Worm (Caenorhabditis elegans) whole organism, mixed stage, embryonic: ENCODE data around the gene srg-37.

Source experiments
- M03D4.4 ChIP-seq: sonication (generic microtip); optimal IDR thresholded peaks from 2 replicates; lab custom pipeline; 2017; ENCODE audit warnings: mild to moderate bottlenecking, missing genetic modification characterization, missing compliant biosample characterization
- bed-3 ChIP-seq: fragments of 200-800 bp; sonication (Bioruptor generic); optimal IDR thresholded peaks from 3 replicates; lab custom pipeline; 2018; ENCODE audit warnings: mild to moderate bottlenecking, missing genetic modification characterization, moderate library complexity, missing compliant biosample characterization
- blmp-1 ChIP-seq: fragments of 150-350 bp; optimal IDR thresholded peaks from 2 replicates; lab custom pipeline; 2014; ENCODE audit warnings: missing biosample characterization, missing genetic modification characterization
- ceh-39 ChIP-seq: fragments of 150-350 bp; optimal IDR thresholded peaks from 2 replicates; lab custom pipeline; 2014; ENCODE audit warnings: missing biosample characterization, missing genetic modification characterization
- ceh-43 ChIP-seq: fragments of 200-800 bp; sonication (Bioruptor generic); optimal IDR thresholded peaks from 2 replicates; lab custom pipeline; 2018; ENCODE audit warnings: mild to moderate bottlenecking, missing genetic modification characterization, moderate library complexity, missing compliant biosample characterization
- ceh-83 ChIP-seq: fragments of 200-800 bp; sonication (Bioruptor generic); optimal IDR thresholded peaks from 2 replicates; lab custom pipeline; 2018; ENCODE audit warnings: mild to moderate bottlenecking, missing genetic modification characterization, missing compliant biosample characterization
- ces-1 ChIP-seq: fragments of 150-350 bp; optimal IDR thresholded peaks from 2 replicates; lab custom pipeline; 2014; ENCODE audit warnings: missing biosample characterization, missing genetic modification reagents, missing genetic modification characterization
- cnd-1 ChIP-seq: fragments of 200-800 bp; sonication (Bioruptor generic); optimal IDR thresholded peaks from 2 replicates; lab custom pipeline; 2018; ENCODE audit warnings: mild to moderate bottlenecking, missing genetic modification characterization, missing compliant biosample characterization
- drap-1 ChIP-seq: fragments of 200-800 bp; sonication (Bioruptor generic); optimal IDR thresholded peaks from 3 replicates; lab custom pipeline; 2018; ENCODE audit warnings: mild to moderate bottlenecking, missing genetic modification characterization, missing compliant biosample characterization
- elt-1 ChIP-seq: sonication (generic microtip); optimal IDR thresholded peaks from 2 replicates; lab custom pipeline; 2017; ENCODE audit warnings: missing genetic modification characterization, mild to moderate bottlenecking, missing compliant biosample characterization, antibody characterized with exemption, moderate library complexity, borderline replicate concordance; ENCODE audit not compliant: insufficient read depth
- flh-1 ChIP-seq: fragments of 200-800 bp; sonication (Bioruptor generic); optimal IDR thresholded peaks from 2 replicates; lab custom pipeline; 2018; ENCODE audit warnings: mild to moderate bottlenecking, missing genetic modification characterization, moderate library complexity, missing compliant biosample characterization
- ham-2 ChIP-seq: fragments of 200-800 bp; sonication (Bioruptor generic); optimal IDR thresholded peaks from 2 replicates; lab custom pipeline; 2018; ENCODE audit warnings: mild to moderate bottlenecking, missing genetic modification characterization, missing compliant biosample characterization
- hlh-1 ChIP-seq: fragments of 150-350 bp; optimal IDR thresholded peaks from 2 replicates; lab custom pipeline; 2014; ENCODE audit warnings: missing biosample characterization, missing genetic modification reagents, missing genetic modification characterization
- lin-13 ChIP-seq: fragments of 150-350 bp; optimal IDR thresholded peaks from 2 replicates; lab custom pipeline; 2014; ENCODE audit warnings: missing biosample characterization, missing genetic modification characterization
- lin-32 ChIP-seq: fragments of 200-800 bp; sonication (Bioruptor generic); optimal IDR thresholded peaks from 2 replicates; lab custom pipeline; 2018; ENCODE audit warnings: mild to moderate bottlenecking, missing genetic modification characterization, missing compliant biosample characterization
- lsy-2 ChIP-seq: fragments of 150-350 bp; optimal IDR thresholded peaks from 2 replicates; lab custom pipeline; 2014; ENCODE audit warnings: missing biosample characterization, missing genetic modification characterization
- mab-5 ChIP-seq: fragments of 150-350 bp; optimal IDR thresholded peaks from 2 replicates; lab custom pipeline; 2014; ENCODE audit warnings: missing biosample characterization, missing genetic modification characterization
- mep-1 ChIP-seq: fragments of 150-350 bp; optimal IDR thresholded peaks from 2 replicates; lab custom pipeline; 2017; ENCODE audit warnings: missing biosample characterization, missing genetic modification reagents, missing genetic modification characterization, inconsistent platforms
- mls-2 ChIP-seq: sonication (generic microtip); optimal IDR thresholded peaks from 2 replicates; lab custom pipeline; 2016; ENCODE audit warnings: mild to moderate bottlenecking, missing genetic modification characterization, moderate library complexity, missing compliant biosample characterization
- nhr-12 ChIP-seq: fragments of 150-350 bp; optimal IDR thresholded peaks from 2 replicates; lab custom pipeline; 2014; ENCODE audit warnings: missing biosample characterization, missing genetic modification characterization
- nhr-2 ChIP-seq: fragments of 150-350 bp; optimal IDR thresholded peaks from 2 replicates; lab custom pipeline; 2014; ENCODE audit warnings: missing biosample characterization, missing genetic modification characterization
- nhr-237 ChIP-seq: fragments of 150-350 bp; optimal IDR thresholded peaks from 2 replicates; lab custom pipeline; 2014; ENCODE audit warnings: missing biosample characterization, missing genetic modification characterization
- nhr-28 ChIP-seq: fragments of 150-350 bp; optimal IDR thresholded peaks from 2 replicates; lab custom pipeline; 2014; ENCODE audit warnings: missing biosample characterization, missing genetic modification characterization
- nhr-76 ChIP-seq: sonication (generic microtip); optimal IDR thresholded peaks from 2 replicates; lab custom pipeline; 2017; ENCODE audit warnings: missing biosample characterization, missing genetic modification characterization
- pha-4 ChIP-seq: fragments of 150-350 bp; optimal IDR thresholded peaks from 2 replicates; lab custom pipeline; 2018; ENCODE audit warnings: missing biosample characterization, missing genetic modification reagents, missing genetic modification characterization
- sem-2 ChIP-seq: fragments of 200-800 bp; sonication (Bioruptor generic); optimal IDR thresholded peaks from 2 replicates; lab custom pipeline; 2018; ENCODE audit warnings: mild to moderate bottlenecking, missing genetic modification characterization, missing compliant biosample characterization
- snpc-4 ChIP-seq: fragments of 150-350 bp; optimal IDR thresholded peaks from 2 replicates; lab custom pipeline; 2014; ENCODE audit warnings: missing biosample characterization, missing genetic modification characterization
- sptf-1 ChIP-seq: sonication (generic microtip); optimal IDR thresholded peaks from 2 replicates; lab custom pipeline; 2017; ENCODE audit warnings: mild to moderate bottlenecking, missing genetic modification characterization, moderate library complexity, missing compliant biosample characterization
- unc-39 ChIP-seq: fragments of 150-350 bp; optimal IDR thresholded peaks from 2 replicates; lab custom pipeline; 2014; ENCODE audit warnings: missing biosample characterization, missing genetic modification characterization
- unc-62 ChIP-seq: fragments of 150-350 bp; optimal IDR thresholded peaks from 2 replicates; lab custom pipeline; 2014; ENCODE audit warnings: missing biosample characterization, missing genetic modification reagents, missing genetic modification characterization
- zip-8 ChIP-seq: fragments of 150-350 bp; optimal IDR thresholded peaks from 2 replicates; lab custom pipeline; 2014; ENCODE audit warnings: missing biosample characterization, missing genetic modification characterization

The srg-37 gene

ce11 chrX:14246518-14246917, 11.7 kb upstream of the srg-37 start, which contains the start of gene mlc-6:
Gene mlc-6 (minus strand): TSS chrX:14246618.
- TF ChIP-seq cnd-1 (tag; lab: Kevin White, UChicago) (no peak), lsy-2 (no peak), ceh-39 (tag; lab: Kevin White, UChicago) (no peak), bed-3 (GFP tag; lab: Kevin White, UChicago) (no peak), sptf-1 (tag; lab: Kevin White, UChicago) (no peak), pha-4 (tag; lab: Kevin White, UChicago) (no peak), nhr-2 (no peak), blmp-1 (tag; lab: Kevin White, UChicago) (no peak), lin-13 (no peak), elt-1 (tag; lab: Kevin White, UChicago) (no peak), mab-5 (no peak), ham-2 (no peak), lin-32 (GFP tag; lab: Kevin White, UChicago) (no peak), ces-1 (no peak), zip-8 (tag; lab: Kevin White, UChicago) (no peak), nhr-12 (tag; lab: Kevin White, UChicago) (no peak), ceh-43 (no peak), unc-39 (tag; lab: Kevin White, UChicago) (no peak), sem-2 (no peak)
- TF ChIP-seq, all 35 proteins: peak for 0

- TF ChIP-seq zip-8 (tag; lab: Kevin White, UChicago) (no peak), ceh-39 (tag; lab: Kevin White, UChicago) (peak; percentile 9)
Measured at ce11 chrX:14244493-14244892, 9.7 kb upstream of the srg-37 start.

ce11 chrX:14243345-14243961, 8.6 kb upstream of the srg-37 start, which contains the start of gene K04C1.3:
Gene K04C1.3 (minus strand): TSS chrX:14243395.
- TF ChIP-seq ham-2 = no peak
- TF ChIP-seq mep-1 (tag; lab: Kevin White, UChicago) = no peak
- TF ChIP-seq ceh-83 (GFP tag; lab: Kevin White, UChicago) = no peak
- TF ChIP-seq ceh-43 = no peak
- no peak for TF ChIP-seq M03D4.4 (tag; lab: Kevin White, UChicago)
- no peak for TF ChIP-seq drap-1 (GFP tag; lab: Kevin White, UChicago)
- TF ChIP-seq pha-4 (tag; lab: Kevin White, UChicago) = no peak
- TF ChIP-seq ces-1 = peak; percentile 12
- no peak for TF ChIP-seq unc-62
- no peak for TF ChIP-seq lin-13
- no peak for TF ChIP-seq hlh-1 (tag; lab: Kevin White, UChicago)
- no peak for TF ChIP-seq lin-32 (GFP tag; lab: Kevin White, UChicago)
- TF ChIP-seq nhr-76 = no peak
- TF ChIP-seq cnd-1 (tag; lab: Kevin White, UChicago) = peak; percentile 37
- TF ChIP-seq bed-3 (GFP tag; lab: Kevin White, UChicago) = no peak
- TF ChIP-seq unc-39 (tag; lab: Kevin White, UChicago) = no peak
- no peak for TF ChIP-seq nhr-12 (tag; lab: Kevin White, UChicago)
- TF ChIP-seq nhr-2 = no peak
- peak; percentile 7 for TF ChIP-seq zip-8 (tag; lab: Kevin White, UChicago)
- TF ChIP-seq nhr-28 = no peak
- no peak for TF ChIP-seq lsy-2
- TF ChIP-seq nhr-237 = no peak
- no peak for TF ChIP-seq mls-2
- TF ChIP-seq ceh-39 (tag; lab: Kevin White, UChicago) = peak; percentile 36
- no peak for TF ChIP-seq flh-1 (GFP tag; lab: Kevin White, UChicago)
- no peak for TF ChIP-seq elt-1 (tag; lab: Kevin White, UChicago)
- TF ChIP-seq snpc-4 = no peak

- no peak for TF ChIP-seq unc-39 (tag; lab: Kevin White, UChicago)
Measured at ce11 chrX:14241531-14241930, 6.7 kb upstream of the srg-37 start.

- no peak for TF ChIP-seq ceh-43
- no peak for TF ChIP-seq nhr-2
- TF ChIP-seq nhr-12 (tag; lab: Kevin White, UChicago) = no peak
- no peak for TF ChIP-seq snpc-4
- no peak for TF ChIP-seq lin-32 (GFP tag; lab: Kevin White, UChicago)
- TF ChIP-seq ham-2 = no peak
- TF ChIP-seq hlh-1 (tag; lab: Kevin White, UChicago) = no peak
Measured at ce11 chrX:14240205-14240604, 5.4 kb upstream of the srg-37 start.
